Worm (Caenorhabditis elegans) whole organism, young adult: ENCODE data around the gene mrps-23.
A peak's percentile ranks its signal among the peaks of the same experiment; 100 is the strongest.

Source experiments
- B0019.2 ChIP-seq: fragments of 200-800 bp; sonication (Bioruptor generic); conservative IDR thresholded peaks from 2 replicates; pipeline ENCODE4 v1.3.6; 2022; ENCODE audit warnings: missing genetic modification reagents, missing genetic modification characterization, missing compliant biosample characterization
- C17E4.6 ChIP-seq: fragments of 200-800 bp; sonication (Bioruptor generic); IDR thresholded peaks from 2 replicates; pipeline ENCODE4 v1.3.6; 2022; ENCODE audit warnings: missing genetic modification reagents, missing genetic modification characterization, missing compliant biosample characterization
- D2030.7 ChIP-seq: fragments of 200-800 bp; sonication (Bioruptor generic); IDR thresholded peaks from 2 replicates; pipeline ENCODE4 v1.3.6; 2022; ENCODE audit warnings: missing genetic modification reagents, missing genetic modification characterization, missing compliant biosample characterization
- F23B12.7 ChIP-seq: sonication (generic microtip); optimal IDR thresholded peaks from 2 replicates; lab custom pipeline; 2017; ENCODE audit warnings: missing genetic modification characterization, mild to moderate bottlenecking, missing compliant biosample characterization, antibody characterized with exemption, moderate library complexity; ENCODE audit not compliant: insufficient read depth
- F37B4.10 ChIP-seq: fragments of 200-800 bp; sonication (Bioruptor generic); IDR thresholded peaks from 2 replicates; pipeline ENCODE4 v1.3.6; 2022; ENCODE audit warnings: missing genetic modification characterization, missing compliant biosample characterization
- T07F8.4 ChIP-seq: sonication (generic microtip); optimal IDR thresholded peaks from 2 replicates; lab custom pipeline; 2016; ENCODE audit warnings: mild to moderate bottlenecking, missing genetic modification characterization, moderate library complexity, missing compliant biosample characterization
- T26A5.8 ChIP-seq: sonication (generic microtip); optimal IDR thresholded peaks from 2 replicates; lab custom pipeline; 2016; ENCODE audit warnings: missing genetic modification characterization, missing compliant biosample characterization
- Y67H2A.10 ChIP-seq: fragments of 200-800 bp; sonication (Bioruptor generic); conservative IDR thresholded peaks from 2 replicates; pipeline ENCODE4 v1.3.6; 2022; ENCODE audit warnings: missing genetic modification reagents, missing genetic modification characterization, missing compliant biosample characterization
- Y79H2A.3 ChIP-seq: fragments of 200-800 bp; sonication (Bioruptor generic); conservative IDR thresholded peaks from 2 replicates; pipeline ENCODE4 v1.3.6; 2022; ENCODE audit warnings: missing genetic modification reagents, missing genetic modification characterization, missing compliant biosample characterization
- ZK185.1 ChIP-seq: sonication (generic microtip); optimal IDR thresholded peaks from 2 replicates; lab custom pipeline; 2016; ENCODE audit warnings: mild to moderate bottlenecking, missing genetic modification characterization, missing compliant biosample characterization; ENCODE audit not compliant: poor library complexity, severe bottlenecking
- aptf-2 ChIP-seq: fragments of 200-800 bp; sonication (Bioruptor generic); conservative IDR thresholded peaks from 2 replicates; pipeline ENCODE4 v1.3.6; 2022; ENCODE audit warnings: missing genetic modification reagents, missing genetic modification characterization, missing compliant biosample characterization
- aptf-3 ChIP-seq: fragments of 200-800 bp; sonication (Bioruptor generic); IDR thresholded peaks from 2 replicates; pipeline ENCODE4 v1.3.6; 2022; ENCODE audit warnings: missing genetic modification characterization, missing compliant biosample characterization
- atf-7 ChIP-seq: sonication (generic microtip); optimal IDR thresholded peaks from 2 replicates; lab custom pipeline; 2017; ENCODE audit warnings: mild to moderate bottlenecking, missing genetic modification characterization, missing compliant biosample characterization
- bed-1 ChIP-seq: fragments of 200-800 bp; sonication (Bioruptor generic); IDR thresholded peaks from 2 replicates; pipeline ENCODE4 v1.3.6; 2022; ENCODE audit warnings: missing genetic modification reagents, missing genetic modification characterization, missing compliant biosample characterization
- ceh-100 ChIP-seq: fragments of 200-800 bp; sonication (Bioruptor generic); IDR thresholded peaks from 2 replicates; pipeline ENCODE4 v1.3.6; 2022; ENCODE audit warnings: missing genetic modification reagents, missing genetic modification characterization, missing compliant biosample characterization
- ceh-79 ChIP-seq: sonication (generic microtip); optimal IDR thresholded peaks from 2 replicates; lab custom pipeline; 2017; ENCODE audit warnings: mild to moderate bottlenecking, missing genetic modification characterization, missing compliant biosample characterization
- dox-1 ChIP-seq: fragments of 200-800 bp; sonication (Bioruptor generic); IDR thresholded peaks from 2 replicates; pipeline ENCODE4 v1.3.6; 2022; ENCODE audit warnings: missing genetic modification reagents, missing genetic modification characterization, missing compliant biosample characterization
- dpff-1 ChIP-seq: sonication (generic microtip); optimal IDR thresholded peaks from 2 replicates; lab custom pipeline; 2017; ENCODE audit warnings: mild to moderate bottlenecking, missing genetic modification characterization, missing compliant biosample characterization
- egl-18 ChIP-seq: fragments of 200-800 bp; sonication (Bioruptor generic); IDR thresholded peaks from 2 replicates; pipeline ENCODE4 v1.3.6; 2022; ENCODE audit warnings: missing genetic modification reagents, missing genetic modification characterization, missing compliant biosample characterization
- egrh-3 ChIP-seq: fragments of 200-800 bp; sonication (Bioruptor generic); IDR thresholded peaks from 2 replicates; pipeline ENCODE4 v1.3.6; 2022; ENCODE audit warnings: missing genetic modification reagents, missing genetic modification characterization, missing compliant biosample characterization
- ekl-4 ChIP-seq: fragments of 200-800 bp; sonication (Bioruptor generic); IDR thresholded peaks from 2 replicates; pipeline ENCODE4 v1.3.6; 2022; ENCODE audit warnings: missing genetic modification reagents, missing genetic modification characterization, missing compliant biosample characterization
- ets-4 ChIP-seq: fragments of 200-800 bp; sonication (Bioruptor generic); optimal IDR thresholded peaks from 2 replicates; lab custom pipeline; 2018; ENCODE audit warnings: mild to moderate bottlenecking, missing genetic modification characterization, missing compliant biosample characterization
- gei-17 ChIP-seq: fragments of 200-800 bp; sonication (Bioruptor generic); optimal IDR thresholded peaks from 2 replicates; lab custom pipeline; 2018; ENCODE audit warnings: mild to moderate bottlenecking, missing genetic modification characterization, missing compliant biosample characterization
- hmg-20 ChIP-seq: fragments of 200-800 bp; sonication (Bioruptor generic); IDR thresholded peaks from 2 replicates; pipeline ENCODE4 v1.3.6; 2022; ENCODE audit warnings: missing genetic modification reagents, missing genetic modification characterization, missing compliant biosample characterization
- hrde-1 ChIP-seq: sonication (generic microtip); optimal IDR thresholded peaks from 2 replicates; lab custom pipeline; 2016; ENCODE audit warnings: missing genetic modification characterization, mild to moderate bottlenecking, missing compliant biosample characterization, moderate library complexity, missing genotype, missing genetic modification reagents, borderline replicate concordance
- lag-1 ChIP-seq: fragments of 200-800 bp; sonication (Bioruptor generic); IDR thresholded peaks from 2 replicates; pipeline ENCODE4 v1.3.6; 2022; ENCODE audit warnings: missing genetic modification reagents, missing genetic modification characterization, missing compliant biosample characterization
- let-607 ChIP-seq, 2 experiments: fragments of 200-800 bp in 1 of 2; sonication (Bioruptor generic) in 1 of 2; sonication (generic microtip) in 1 of 2; optimal IDR thresholded peaks; 2 replicates each; lab custom pipeline; 2016 to 2018; ENCODE audit warnings: mild to moderate bottlenecking in 2 of 2, missing compliant biosample characterization in 2 of 2, missing genetic modification characterization in 2 of 2, moderate library complexity in 2 of 2, missing genotype in 1 of 2
- lin-26 ChIP-seq: fragments of 200-800 bp; sonication (Bioruptor generic); IDR thresholded peaks from 2 replicates; pipeline ENCODE4 v1.3.6; 2022; ENCODE audit warnings: missing genetic modification reagents, missing genetic modification characterization, missing compliant biosample characterization
- lin-40 ChIP-seq: sonication (generic microtip); optimal IDR thresholded peaks from 2 replicates; lab custom pipeline; 2016; ENCODE audit warnings: missing genetic modification characterization, mild to moderate bottlenecking, missing compliant biosample characterization, missing genotype, missing genetic modification reagents
- lin-54 ChIP-seq: fragments of 200-800 bp; sonication (Bioruptor generic); optimal IDR thresholded peaks from 2 replicates; lab custom pipeline; 2018; ENCODE audit warnings: mild to moderate bottlenecking, missing genetic modification characterization, missing compliant biosample characterization
- lsl-1 ChIP-seq: fragments of 200-800 bp; sonication (Bioruptor generic); optimal IDR thresholded peaks from 2 replicates; lab custom pipeline; 2018; ENCODE audit warnings: mild to moderate bottlenecking, missing genetic modification characterization, moderate library complexity, missing compliant biosample characterization
- madf-6 ChIP-seq: fragments of 200-800 bp; sonication (Bioruptor generic); IDR thresholded peaks from 2 replicates; pipeline ENCODE4 v1.3.6; 2022; ENCODE audit warnings: missing genetic modification reagents, missing genetic modification characterization, missing compliant biosample characterization
- nfya-1 ChIP-seq: sonication (generic microtip); optimal IDR thresholded peaks from 2 replicates; lab custom pipeline; 2017; ENCODE audit warnings: antibody characterized with exemption, missing compliant biosample characterization, missing genetic modification characterization, borderline replicate concordance; ENCODE audit not compliant: insufficient read depth
- nhr-120 ChIP-seq: fragments of 200-800 bp; sonication (Bioruptor generic); IDR thresholded peaks from 2 replicates; pipeline ENCODE4 v1.3.6; 2022; ENCODE audit warnings: missing genetic modification characterization, missing compliant biosample characterization
- pbrm-1 ChIP-seq: fragments of 200-800 bp; sonication (Bioruptor generic); IDR thresholded peaks from 2 replicates; pipeline ENCODE4 v1.3.6; 2022; ENCODE audit warnings: missing genetic modification reagents, missing genetic modification characterization, missing compliant biosample characterization
- rcor-1 ChIP-seq: fragments of 200-800 bp; sonication (Bioruptor generic); IDR thresholded peaks from 2 replicates; pipeline ENCODE4 v1.3.6; 2022; ENCODE audit warnings: missing genetic modification reagents, missing genetic modification characterization, missing compliant biosample characterization
- rec-8 ChIP-seq, 2 experiments: sonication (generic microtip); optimal IDR thresholded peaks; 2 replicates each; lab custom pipeline; 2016; ENCODE audit warnings: mild to moderate bottlenecking in 2 of 2, missing genetic modification characterization in 2 of 2, missing genetic modification reagents in 2 of 2, missing genotype in 2 of 2, missing biosample characterization in 1 of 2, missing compliant biosample characterization in 1 of 2, moderate library complexity in 1 of 2
- rpc-1 ChIP-seq, 2 experiments: fragments of 150-350 bp in 1 of 2; sonication (generic microtip) in 1 of 2; optimal IDR thresholded peaks; 2 replicates each; lab custom pipeline; 2014 to 2018; ENCODE audit warnings: missing biosample characterization in 1 of 2, missing genetic modification characterization in 1 of 2, missing genetic modification reagents in 1 of 2, missing genotype in 1 of 2
- sea-2 ChIP-seq: fragments of 200-800 bp; sonication (Bioruptor generic); IDR thresholded peaks from 2 replicates; pipeline ENCODE4 v1.3.6; 2022; ENCODE audit warnings: missing genetic modification characterization, missing compliant biosample characterization
- snpc-3.4 ChIP-seq: sonication (generic microtip); optimal IDR thresholded peaks from 2 replicates; lab custom pipeline; 2017; ENCODE audit warnings: missing genetic modification characterization, mild to moderate bottlenecking, missing compliant biosample characterization, antibody characterized with exemption, moderate library complexity, missing genotype, missing genetic modification reagents
- somi-1 ChIP-seq: fragments of 200-800 bp; sonication (Bioruptor generic); optimal IDR thresholded peaks from 2 replicates; lab custom pipeline; 2018; ENCODE audit warnings: mild to moderate bottlenecking, missing genetic modification characterization, missing compliant biosample characterization
- sptf-2 ChIP-seq: fragments of 200-800 bp; sonication (Bioruptor generic); optimal IDR thresholded peaks from 2 replicates; lab custom pipeline; 2018; ENCODE audit warnings: mild to moderate bottlenecking, missing genetic modification characterization, missing compliant biosample characterization
- tbp1 ChIP-seq: fragments of 200-800 bp; sonication (Bioruptor generic); optimal IDR thresholded peaks from 2 replicates; lab custom pipeline; 2018; ENCODE audit warnings: mild to moderate bottlenecking, missing genetic modification characterization, missing compliant biosample characterization
- tlf-1 ChIP-seq: fragments of 200-800 bp; sonication (Bioruptor generic); optimal IDR thresholded peaks from 2 replicates; lab custom pipeline; 2018; ENCODE audit warnings: mild to moderate bottlenecking, missing genetic modification characterization, missing compliant biosample characterization
- unc-130 ChIP-seq: sonication (generic microtip); optimal IDR thresholded peaks from 2 replicates; lab custom pipeline; 2016; ENCODE audit warnings: missing genetic modification reagents, missing genetic modification characterization, missing compliant biosample characterization
- xnd-1 ChIP-seq: sonication (generic microtip); optimal IDR thresholded peaks from 2 replicates; lab custom pipeline; 2016; ENCODE audit warnings: missing genotype, missing genetic modification reagents, missing genetic modification characterization, missing compliant biosample characterization
- ztf-26 ChIP-seq: sonication (generic microtip); optimal IDR thresholded peaks from 2 replicates; lab custom pipeline; 2017; ENCODE audit warnings: missing genetic modification characterization, missing compliant biosample characterization
- ztf-3 ChIP-seq: fragments of 200-800 bp; sonication (Bioruptor generic); optimal IDR thresholded peaks from 2 replicates; lab custom pipeline; 2018; ENCODE audit warnings: mild to moderate bottlenecking, missing genetic modification characterization, missing compliant biosample characterization

Gene mrps-23

ce11 chrIII:9504347-9504746, 19.1 kb downstream of the mrps-23 start (continued):
- TF ChIP-seq rec-8 (tag; optimal IDR thresholded peaks at IDR 0.05; lab: Kevin White, UChicago) (no peak), tlf-1 (GFP tag; lab: Kevin White, UChicago) (no peak), egl-18 (GFP tag; lab: Robert Waterston, UW) (no peak), snpc-3.4 (tag; lab: Kevin White, UChicago) (peak; percentile 35), ceh-100 (GFP tag; lab: Robert Waterston, UW) (peak; percentile 79), sea-2 (GFP tag; lab: Robert Waterston, UW) (no peak), ZK185.1 (tag; lab: Kevin White, UChicago) (no peak), B0019.2 (GFP tag; lab: Robert Waterston, UW) (0 out of 2 replicates have a peak, but pooled peaks have one; percentile 46), hrde-1 (tag; lab: Kevin White, UChicago) (no peak), bed-1 (no peak), gei-17 (GFP tag; lab: Kevin White, UChicago) (no peak), tbp1 (GFP tag; lab: Kevin White, UChicago) (no peak), dox-1 (GFP tag; lab: Robert Waterston, UW) (no peak; the same call in 1 of the 2 replicates), ceh-79 (tag; lab: Kevin White, UChicago) (no peak), atf-7 (tag; lab: Kevin White, UChicago) (no peak), ztf-26 (tag; lab: Kevin White, UChicago) (no peak), aptf-2 (GFP tag; lab: Robert Waterston, UW) (no peak), T07F8.4 (tag; lab: Kevin White, UChicago) (no peak), nfya-1 (tag; lab: Kevin White, UChicago) (no peak), ztf-3 (GFP tag; lab: Kevin White, UChicago) (no peak), ekl-4 (GFP tag; lab: Robert Waterston, UW) (0 out of 2 replicates have a peak, but pooled peaks have one; percentile 20), lin-54 (GFP tag; lab: Kevin White, UChicago) (peak; percentile 25), F37B4.10 (no peak), ets-4 (GFP tag; lab: Kevin White, UChicago) (no peak), pbrm-1 (GFP tag; lab: Robert Waterston, UW) (peak; percentile 62; the same call in 1 of the 2 replicates), lin-40 (tag; lab: Kevin White, UChicago) (no peak), rcor-1 (GFP tag; lab: Robert Waterston, UW) (no peak), rpc-1 (optimal IDR thresholded peaks at IDR 0.05; lab: Kevin White, UChicago) (no peak), rpc-1 (tag; optimal IDR thresholded peaks at IDR 0.05; lab: Kevin White, UChicago) (no peak), hmg-20 (no peak), sptf-2 (GFP tag; lab: Kevin White, UChicago) (no peak), Y79H2A.3 (GFP tag; lab: Robert Waterston, UW) (no peak), F23B12.7 (tag; lab: Kevin White, UChicago) (no peak), unc-130 (GFP tag; lab: Kevin White, UChicago) (peak; percentile 24), C17E4.6 (GFP tag; lab: Robert Waterston, UW) (peak; percentile 29; the same call in 1 of the 2 replicates), lsl-1 (peak; percentile 89), dpff-1 (tag; lab: Kevin White, UChicago) (no peak), xnd-1 (peak; percentile 89), egrh-3 (GFP tag; lab: Robert Waterston, UW) (no peak), D2030.7 (GFP tag; lab: Robert Waterston, UW) (peak; percentile 89), T26A5.8 (tag; lab: Kevin White, UChicago) (no peak), madf-6 (GFP tag; lab: Robert Waterston, UW) (peak; percentile 95), somi-1 (GFP tag; lab: Kevin White, UChicago) (no peak), Y67H2A.10 (peak; percentile 38; the same call in 1 of the 2 replicates), lag-1 (GFP tag; lab: Robert Waterston, UW) (no peak), aptf-3 (GFP tag; lab: Robert Waterston, UW) (no peak), let-607 (tag; optimal IDR thresholded peaks at IDR 0.05; lab: Kevin White, UChicago) (no peak), lin-26 (GFP tag; lab: Robert Waterston, UW) (0 out of 2 replicates have a peak, but pooled peaks have one; percentile 50), nhr-120 (GFP tag; lab: Robert Waterston, UW) (no peak)
